Fruit fly (Drosophila melanogaster): Measurements from ENCODE around the gene CG8369.

dm6 chr3R:8814029-8814647 lies 7.7 kb upstream of the CG8369 start:
- no peak for TF ChIP-seq CG9139 (GFP tag; optimal IDR thresholded peaks at IDR 0.05)
- TF ChIP-seq CG32006 (GFP tag; optimal IDR thresholded peaks at IDR 0.05), result no peak
- TF ChIP-seq CG6854 (GFP tag; optimal IDR thresholded peaks at IDR 0.05), result no peak
- no peak for TF ChIP-seq fd59A (GFP tag; optimal IDR thresholded peaks at IDR 0.05)
- no peak for TF ChIP-seq achi (GFP tag; optimal IDR thresholded peaks at IDR 0.05)
- TF ChIP-seq Eip93F (GFP tag; optimal IDR thresholded peaks at IDR 0.05), result no peak
- no peak for TF ChIP-seq svp (GFP tag)
- TF ChIP-seq Hr39 (GFP tag; optimal IDR thresholded peaks at IDR 0.05), result no peak
- TF ChIP-seq ss (GFP tag; optimal IDR thresholded peaks at IDR 0.05), result no peak

All from whole organism, prepupa.